Fruit fly (Drosophila melanogaster) whole organism, embryonic: ENCODE data around the gene CG18233.

Experiments used
- Abd-B ChIP-seq: fragments of 200-800 bp; sonication (Bioruptor generic); optimal IDR thresholded peaks from 2 replicates; lab custom pipeline; 2018; ENCODE audit warnings: missing biosample characterization, mild to moderate bottlenecking, missing genetic modification characterization, moderate library complexity
- Aef1 ChIP-seq: fragments of 200-800 bp; sonication (Bioruptor generic); IDR thresholded peaks from 3 replicates; pipeline ENCODE4 v1.3.6; 2022; ENCODE audit warnings: missing biosample characterization, missing genetic modification characterization
- CG10267 ChIP-seq: fragments of 200-800 bp; sonication (Bioruptor generic); optimal IDR thresholded peaks from 2 replicates; lab custom pipeline; 2018; ENCODE audit warnings: missing biosample characterization, mild to moderate bottlenecking, missing genetic modification characterization, moderate library complexity
- CG11723 ChIP-seq: fragments of 200-800 bp; sonication (Bioruptor generic); optimal IDR thresholded peaks from 2 replicates; lab custom pipeline; 2017; ENCODE audit warnings: missing biosample characterization, mild to moderate bottlenecking, missing genetic modification characterization
- CG12769 ChIP-seq: fragments of 200-800 bp; sonication (Bioruptor generic); optimal IDR thresholded peaks from 2 replicates; lab custom pipeline; 2019; ENCODE audit warnings: missing biosample characterization, mild to moderate bottlenecking, missing genetic modification characterization, moderate library complexity
- CG14965 ChIP-seq: fragments of 200-800 bp; sonication (Bioruptor generic); optimal IDR thresholded peaks from 2 replicates; lab custom pipeline; 2016; ENCODE audit warnings: missing biosample characterization, missing genetic modification characterization, borderline replicate concordance
- CG15073 ChIP-seq: fragments of 200-800 bp; sonication (Bioruptor generic); optimal IDR thresholded peaks from 2 replicates; lab custom pipeline; 2016; ENCODE audit warnings: missing biosample characterization, missing genetic modification characterization
- CG17385 ChIP-seq: fragments of 200-800 bp; sonication (Bioruptor generic); optimal IDR thresholded peaks from 3 replicates; lab custom pipeline; 2018; ENCODE audit warnings: missing biosample characterization, mild to moderate bottlenecking, missing genetic modification characterization
- CG1832 ChIP-seq: fragments of 200-800 bp; sonication (Bioruptor generic); optimal IDR thresholded peaks from 2 replicates; lab custom pipeline; 2017; ENCODE audit warnings: missing biosample characterization, mild to moderate bottlenecking, missing genetic modification characterization, inconsistent platforms
- CG18476 ChIP-seq: fragments of 200-800 bp; sonication (Bioruptor generic); optimal IDR thresholded peaks from 2 replicates; lab custom pipeline; 2016; ENCODE audit warnings: missing biosample characterization, mild to moderate bottlenecking, missing genetic modification characterization
- CG18619 ChIP-seq: fragments of 200-800 bp; sonication (Bioruptor generic); optimal IDR thresholded peaks from 3 replicates; lab custom pipeline; 2017; ENCODE audit warnings: missing biosample characterization, mild to moderate bottlenecking, missing genetic modification characterization
- CG2129 ChIP-seq: fragments of 200-800 bp; sonication (Bioruptor generic); IDR thresholded peaks from 2 replicates; pipeline ENCODE4 v1.3.6; 2022; ENCODE audit warnings: missing biosample characterization, missing genetic modification characterization; ENCODE audit not compliant: partially characterized antibody
- CG2712 ChIP-seq: fragments of 200-800 bp; optimal IDR thresholded peaks from 3 replicates; lab custom pipeline; 2019; ENCODE audit warnings: missing biosample characterization, mild to moderate bottlenecking, missing genetic modification characterization, moderate library complexity
- CG30020 ChIP-seq: fragments of 200-800 bp; optimal IDR thresholded peaks from 2 replicates; lab custom pipeline; 2019; ENCODE audit warnings: missing biosample characterization, mild to moderate bottlenecking, missing genetic modification characterization, moderate library complexity
- CG32532 ChIP-seq: fragments of 200-800 bp; sonication (Bioruptor generic); IDR thresholded peaks from 2 replicates; pipeline ENCODE4 v1.3.6; 2022; ENCODE audit warnings: missing biosample characterization, missing genetic modification characterization
- CG3838 ChIP-seq: fragments of 200-800 bp; sonication (Bioruptor generic); optimal IDR thresholded peaks from 3 replicates; lab custom pipeline; 2016; ENCODE audit warnings: missing biosample characterization, missing genetic modification characterization
- CG7357 ChIP-seq: fragments of 200-800 bp; sonication (Bioruptor generic); IDR thresholded peaks from 3 replicates; pipeline ENCODE4 v1.3.6; 2022; ENCODE audit warnings: missing biosample characterization, missing genetic modification characterization
- CG7556 ChIP-seq: fragments of 200-800 bp; sonication (Bioruptor generic); optimal IDR thresholded peaks from 2 replicates; lab custom pipeline; 2017; ENCODE audit warnings: missing biosample characterization, mild to moderate bottlenecking, missing genetic modification characterization
- CG8290 ChIP-seq, 3 experiments: fragments of 200-800 bp; sonication (Bioruptor generic); optimal IDR thresholded peaks; 2 replicates each; lab custom pipeline; 2016 to 2019; ENCODE audit warnings: missing biosample characterization in 3 of 3, missing genetic modification characterization in 3 of 3, mild to moderate bottlenecking in 2 of 3, moderate library complexity in 1 of 3
- Deaf1 ChIP-seq: fragments of 200-800 bp; optimal IDR thresholded peaks from 3 replicates; lab custom pipeline; 2019; ENCODE audit warnings: missing biosample characterization, mild to moderate bottlenecking, missing genetic modification characterization, moderate library complexity
- Fer3 ChIP-seq: fragments of 200-800 bp; sonication (Bioruptor generic); optimal IDR thresholded peaks from 2 replicates; lab custom pipeline; 2018; ENCODE audit warnings: missing biosample characterization, mild to moderate bottlenecking, missing genetic modification characterization, moderate library complexity
- HLH54F ChIP-seq: fragments of 200-800 bp; sonication (Bioruptor generic); optimal IDR thresholded peaks from 3 replicates; lab custom pipeline; 2016; ENCODE audit warnings: missing biosample characterization, missing genetic modification characterization
- Hr39 ChIP-seq: fragments of >200 bp; optimal IDR thresholded peaks from 2 replicates; lab custom pipeline; 2017
- Hsf ChIP-seq: fragments of 200-800 bp; sonication (Bioruptor generic); optimal IDR thresholded peaks from 3 replicates; lab custom pipeline; 2016; ENCODE audit warnings: missing biosample characterization, missing genetic modification characterization
- Lhr ChIP-seq: fragments of 200-800 bp; sonication (Bioruptor generic); optimal IDR thresholded peaks from 3 replicates; lab custom pipeline; 2017; ENCODE audit warnings: mild to moderate bottlenecking, missing biosample characterization, missing genetic modification reagents, missing genetic modification characterization
- Mad ChIP-seq: fragments of 200-800 bp; sonication (Bioruptor generic); optimal IDR thresholded peaks from 2 replicates; lab custom pipeline; 2016; ENCODE audit warnings: missing biosample characterization, missing genetic modification characterization
- Nf-YA ChIP-seq: fragments of 200-800 bp; sonication (Bioruptor generic); IDR thresholded peaks from 2 replicates; pipeline ENCODE4 v1.3.6; 2022; ENCODE audit warnings: missing biosample characterization, missing genetic modification characterization
- Side ChIP-seq: fragments of 200-800 bp; sonication (Bioruptor generic); optimal IDR thresholded peaks from 2 replicates; lab custom pipeline; 2016; ENCODE audit warnings: missing biosample characterization, missing genetic modification characterization
- Sry-δ ChIP-seq: fragments of 200-800 bp; sonication (Bioruptor generic); optimal IDR thresholded peaks from 2 replicates; lab custom pipeline; 2016; ENCODE audit warnings: missing biosample characterization, missing genetic modification characterization
- Tbp ChIP-seq: fragments of >200 bp; optimal IDR thresholded peaks from 2 replicates; lab custom pipeline; 2018; ENCODE audit warnings: missing biosample characterization, missing genetic modification characterization
- Trl ChIP-seq, 3 experiments: fragments of >200 bp in 2 of 3; fragments of 200-800 bp in 1 of 3; sonication (Bioruptor generic) in 1 of 3; optimal IDR thresholded peaks; 2 replicates in 1 of 3; 3 replicates in 2 of 3; lab custom pipeline; 2016 to 2017; ENCODE audit warnings: missing biosample characterization in 1 of 3, missing genetic modification characterization in 1 of 3
- Vsx1 ChIP-seq: fragments of 200-800 bp; sonication (Bioruptor generic); optimal IDR thresholded peaks from 2 replicates; lab custom pipeline; 2017; ENCODE audit warnings: missing biosample characterization, mild to moderate bottlenecking, missing genetic modification characterization, missing genetic modification reagents
- al ChIP-seq: fragments of 200-800 bp; sonication (Bioruptor generic); IDR thresholded peaks from 2 replicates; pipeline ENCODE4 v1.3.6; 2022; ENCODE audit warnings: missing biosample characterization, missing genetic modification characterization
- ara ChIP-seq: fragments of 200-800 bp; sonication (Bioruptor generic); IDR thresholded peaks from 2 replicates; pipeline ENCODE4 v1.3.6; 2022; ENCODE audit warnings: missing biosample characterization, missing genetic modification characterization
- cas ChIP-seq: fragments of 200-800 bp; sonication (Bioruptor generic); IDR thresholded peaks from 2 replicates; pipeline ENCODE4 v1.3.6; 2022; ENCODE audit warnings: missing biosample characterization, missing genetic modification characterization
- crol ChIP-seq: fragments of 200-800 bp; sonication (Bioruptor generic); IDR thresholded peaks from 2 replicates; pipeline ENCODE4 v1.3.6; 2022; ENCODE audit warnings: missing biosample characterization, missing genetic modification characterization
- exex ChIP-seq: fragments of 200-800 bp; sonication (Bioruptor generic); optimal IDR thresholded peaks from 4 replicates; lab custom pipeline; 2018; ENCODE audit warnings: missing biosample characterization, mild to moderate bottlenecking, missing genetic modification characterization, moderate library complexity
- fru ChIP-seq: fragments of >200 bp; optimal IDR thresholded peaks from 2 replicates; lab custom pipeline; 2017
- gem ChIP-seq: fragments of 200-800 bp; sonication (Bioruptor generic); optimal IDR thresholded peaks from 2 replicates; lab custom pipeline; 2019; ENCODE audit warnings: missing biosample characterization, mild to moderate bottlenecking, missing genetic modification characterization, moderate library complexity
- inv ChIP-seq: fragments of 200-800 bp; sonication (Bioruptor generic); IDR thresholded peaks from 2 replicates; pipeline ENCODE4 v1.3.6; 2022; ENCODE audit warnings: missing biosample characterization, missing genetic modification characterization; ENCODE audit not compliant: partially characterized antibody
- kay ChIP-seq: fragments of 200-800 bp; sonication (Bioruptor generic); optimal IDR thresholded peaks from 2 replicates; lab custom pipeline; 2016; ENCODE audit warnings: missing biosample characterization, missing genetic modification characterization
- org-1 ChIP-seq: fragments of 200-800 bp; sonication (Bioruptor generic); optimal IDR thresholded peaks from 2 replicates; lab custom pipeline; 2017; ENCODE audit warnings: missing biosample characterization, missing genetic modification characterization
- otp ChIP-seq: fragments of 200-800 bp; sonication (Bioruptor generic); IDR thresholded peaks from 3 replicates; pipeline ENCODE4, ENCODE4 v1.3.6; 2022; ENCODE audit warnings: missing biosample characterization, missing genetic modification characterization
- pfk ChIP-seq: fragments of 200-800 bp; sonication (Bioruptor generic); optimal IDR thresholded peaks from 2 replicates; lab custom pipeline; 2018; ENCODE audit warnings: missing biosample characterization, mild to moderate bottlenecking, missing genetic modification characterization, moderate library complexity
- prd ChIP-seq, 3 experiments: fragments of >200 bp in 2 of 3; fragments of 200-800 bp in 1 of 3; sonication (Bioruptor generic) in 1 of 3; optimal IDR thresholded peaks in 2 of 3; IDR thresholded peaks in 1 of 3; 2 replicates in 2 of 3; 3 replicates in 1 of 3; pipeline versions ENCODE4 v1.3.6 to Lab custom; 2017 to 2022; ENCODE audit warnings: missing biosample characterization in 1 of 3, missing genetic modification characterization in 1 of 3
- pros ChIP-seq: fragments of 200-800 bp; sonication (Bioruptor generic); optimal IDR thresholded peaks from 3 replicates; lab custom pipeline; 2019; ENCODE audit warnings: missing biosample characterization, mild to moderate bottlenecking, missing genetic modification characterization, moderate library complexity
- sug ChIP-seq: fragments of 200-800 bp; optimal IDR thresholded peaks from 2 replicates; lab custom pipeline; 2019; ENCODE audit warnings: missing biosample characterization, mild to moderate bottlenecking, missing genetic modification characterization, moderate library complexity
- tna ChIP-seq: fragments of 200-800 bp; sonication (Bioruptor generic); IDR thresholded peaks from 2 replicates; pipeline ENCODE4 v1.3.6; 2022; ENCODE audit warnings: missing biosample characterization, missing genetic modification characterization; ENCODE audit not compliant: partially characterized antibody
- trh ChIP-seq: fragments of 200-800 bp; sonication (Bioruptor generic); optimal IDR thresholded peaks from 2 replicates; lab custom pipeline; 2016; ENCODE audit warnings: missing biosample characterization, missing genetic modification characterization
- unc-4 ChIP-seq: fragments of 200-800 bp; sonication (Bioruptor generic); IDR thresholded peaks from 2 replicates; pipeline ENCODE4 v1.3.6; 2022; ENCODE audit warnings: missing biosample characterization, missing genetic modification characterization; ENCODE audit not compliant: partially characterized antibody

The CG18233 gene

dm6 chr3L:18633084-18633483 lies 27.8 kb downstream of the CG18233 start (continued):
- no peak for TF ChIP-seq HLH54F
- no peak for TF ChIP-seq Abd-B (GFP tag; lab: Kevin White, UChicago)
- TF ChIP-seq crol (GFP tag; lab: Robert Waterston, UW): peak; percentile 95
- 0 out of 3 replicates have a peak, but pooled peaks have one; percentile 24 for TF ChIP-seq Aef1
- TF ChIP-seq tna (GFP tag; lab: Robert Waterston, UW): 0 out of 2 replicates have a peak, but pooled peaks have one; percentile 10
- TF ChIP-seq Tbp: no peak
- TF ChIP-seq CG3838 (GFP tag; lab: Kevin White, UChicago): no peak
- no peak for TF ChIP-seq unc-4 (GFP tag; lab: Robert Waterston, UW)
- TF ChIP-seq cas (GFP tag; lab: Robert Waterston, UW): no peak
- TF ChIP-seq Vsx1: peak; percentile 51
- TF ChIP-seq sug: peak; percentile 56
- TF ChIP-seq Nf-YA (GFP tag; lab: Robert Waterston, UW): no peak
- TF ChIP-seq CG12769 (tag; lab: Kevin White, UChicago): peak; percentile 54
- no peak for TF ChIP-seq CG8290 (GFP tag; optimal IDR thresholded peaks at IDR 0.05; lab: Kevin White, UChicago)
- TF ChIP-seq CG8290 (tag; optimal IDR thresholded peaks at IDR 0.05; lab: Kevin White, UChicago): peak in 1 of 2 experiments; percentile 49
- no peak for TF ChIP-seq CG17385
- TF ChIP-seq CG18619 (GFP tag; lab: Kevin White, UChicago): peak; percentile 3
- TF ChIP-seq CG2129: no peak
- no peak for TF ChIP-seq Fer3 (tag; lab: Kevin White, UChicago)
- no peak for TF ChIP-seq kay (GFP tag; lab: Kevin White, UChicago)
- no peak for TF ChIP-seq CG14965 (GFP tag; lab: Kevin White, UChicago)
- TF ChIP-seq exex (tag; lab: Kevin White, UChicago): peak; percentile 62
- TF ChIP-seq otp (GFP tag; lab: Robert Waterston, UW): no peak
- no peak for TF ChIP-seq Sry-δ (GFP tag; lab: Kevin White, UChicago)
- no peak for TF ChIP-seq Hr39
- no peak for TF ChIP-seq CG1832 (GFP tag; lab: Kevin White, UChicago)
- no peak for TF ChIP-seq gem
- TF ChIP-seq CG2712 (tag; lab: Kevin White, UChicago): no peak
- TF ChIP-seq pros (GFP tag; lab: Kevin White, UChicago): peak; percentile 5

dm6 chr3L:18634792-18635471 lies 29.7 kb downstream of the CG18233 start:
- TF ChIP-seq org-1 (GFP tag; lab: Kevin White, UChicago) (no peak), CG18476 (GFP tag; lab: Kevin White, UChicago) (no peak), Mad (GFP tag; lab: Kevin White, UChicago) (no peak), CG15073 (no peak), Hsf (GFP tag; lab: Kevin White, UChicago) (no peak), Side (GFP tag; lab: Kevin White, UChicago) (no peak), CG30020 (tag; lab: Kevin White, UChicago) (no peak), Lhr (GFP tag; lab: Kevin White, UChicago) (no peak), CG11723 (no peak), Trl (optimal IDR thresholded peaks at IDR 0.05; lab: Kevin White, UChicago) (no peak), Trl (GFP tag; optimal IDR thresholded peaks at IDR 0.05; lab: Kevin White, UChicago) (no peak), CG7357 (GFP tag; lab: Robert Waterston, UW) (no peak), al (no peak), prd (optimal IDR thresholded peaks at IDR 0.05; lab: Kevin White, UChicago) (no peak), prd (GFP tag; IDR thresholded peaks at IDR 0.05; lab: Robert Waterston, UW) (no peak), CG7556 (no peak), ara (no peak), inv (GFP tag; lab: Robert Waterston, UW) (no peak), pfk (GFP tag; lab: Kevin White, UChicago) (no peak), trh (GFP tag; lab: Kevin White, UChicago) (no peak), CG10267 (tag; lab: Kevin White, UChicago) (no peak), CG32532 (GFP tag; lab: Robert Waterston, UW) (no peak), fru (lab: Kevin White, UChicago) (no peak), Deaf1 (tag; lab: Kevin White, UChicago) (no peak)
